Worm (Caenorhabditis elegans) whole organism, L4 larva: ENCODE measurements around the gene F55G7.4.

Source experiments
- F49E8.2 ChIP-seq: sonication (generic microtip); optimal IDR thresholded peaks from 2 replicates; lab custom pipeline; 2016; ENCODE audit warnings: missing compliant biosample characterization, mild to moderate bottlenecking, missing genetic modification characterization, borderline replicate concordance
- T26A8.4 ChIP-seq: fragments of 200-800 bp; sonication (Bioruptor generic); IDR thresholded peaks from 2 replicates; pipeline ENCODE4 v1.3.6; 2022; ENCODE audit warnings: missing genetic modification characterization, missing compliant biosample characterization
- Y105C5A.15 ChIP-seq: fragments of 200-800 bp; sonication (Bioruptor generic); IDR thresholded peaks from 2 replicates; pipeline ENCODE4 v1.3.6; 2022; ENCODE audit warnings: missing genetic modification characterization, missing compliant biosample characterization
- Y75B8A.6 ChIP-seq: fragments of 200-800 bp; sonication (Bioruptor generic); IDR thresholded peaks from 2 replicates; pipeline ENCODE4 v1.3.6; 2022; ENCODE audit warnings: missing genetic modification reagents, missing genetic modification characterization, missing compliant biosample characterization
- ZK337.2 ChIP-seq: fragments of 200-800 bp; sonication (Bioruptor generic); IDR thresholded peaks from 2 replicates; pipeline ENCODE4 v1.3.6; 2022; ENCODE audit warnings: missing genetic modification reagents, missing genetic modification characterization, missing compliant biosample characterization
- ceh-28 ChIP-seq: fragments of 150-350 bp; optimal IDR thresholded peaks from 2 replicates; lab custom pipeline; 2014; ENCODE audit warnings: missing biosample characterization, missing genetic modification reagents, missing genetic modification characterization
- ceh-32 ChIP-seq: sonication (generic microtip); optimal IDR thresholded peaks from 2 replicates; lab custom pipeline; 2016; ENCODE audit warnings: mild to moderate bottlenecking, missing genetic modification characterization, missing compliant biosample characterization; ENCODE audit not compliant: poor library complexity
- ceh-44 ChIP-seq: fragments of 200-800 bp; sonication (Bioruptor generic); IDR thresholded peaks from 2 replicates; pipeline ENCODE4 v1.3.6; 2022; ENCODE audit warnings: missing genetic modification reagents, missing genetic modification characterization, missing compliant biosample characterization
- ceh-82 ChIP-seq: sonication (generic microtip); optimal IDR thresholded peaks from 2 replicates; lab custom pipeline; 2017; ENCODE audit warnings: missing biosample characterization, missing genetic modification characterization
- ctbp-1 ChIP-seq: fragments of 200-800 bp; sonication (Bioruptor generic); IDR thresholded peaks from 2 replicates; pipeline ENCODE4 v1.3.6; 2022; ENCODE audit warnings: missing genetic modification reagents, missing genetic modification characterization, missing compliant biosample characterization
- daf-16 ChIP-seq, 3 experiments: sonication (generic microtip); optimal IDR thresholded peaks; 2 replicates each; lab custom pipeline; 2016 to 2017; ENCODE audit warnings: missing genetic modification characterization in 3 of 3, missing genetic modification reagents in 3 of 3, mild to moderate bottlenecking in 2 of 3, missing compliant biosample characterization in 2 of 3, missing biosample characterization in 1 of 3, moderate library complexity in 1 of 3
- daf-8 ChIP-seq: fragments of 200-800 bp; sonication (Bioruptor generic); IDR thresholded peaks from 2 replicates; pipeline ENCODE4 v1.3.6; 2022; ENCODE audit warnings: missing genetic modification characterization, missing compliant biosample characterization
- dmd-6 ChIP-seq: fragments of 200-800 bp; sonication (Bioruptor generic); IDR thresholded peaks from 2 replicates; pipeline ENCODE4 v1.3.6; 2022; ENCODE audit warnings: missing genetic modification reagents, missing genetic modification characterization, missing compliant biosample characterization
- egl-27 ChIP-seq: sonication (generic microtip); optimal IDR thresholded peaks from 3 replicates; lab custom pipeline; 2017; ENCODE audit warnings: missing biosample characterization, missing genetic modification reagents, missing genetic modification characterization
- egl-43 ChIP-seq: fragments of 200-800 bp; sonication (Bioruptor generic); IDR thresholded peaks from 2 replicates; pipeline ENCODE4 v1.3.6; 2022; ENCODE audit warnings: missing genetic modification reagents, missing genetic modification characterization, missing compliant biosample characterization
- fkh-10 ChIP-seq: fragments of 150-350 bp; optimal IDR thresholded peaks from 2 replicates; lab custom pipeline; 2014; ENCODE audit warnings: missing biosample characterization, missing genetic modification reagents, missing genetic modification characterization
- hif-1 ChIP-seq, 2 experiments: sonication (generic microtip); optimal IDR thresholded peaks; 2 replicates each; lab custom pipeline; 2016 to 2017; ENCODE audit warnings: missing compliant biosample characterization in 2 of 2, missing genetic modification characterization in 2 of 2, missing genetic modification reagents in 2 of 2, missing genotype in 2 of 2, mild to moderate bottlenecking in 1 of 2
- hlh-11 ChIP-seq: fragments of 200-800 bp; sonication (Bioruptor generic); optimal IDR thresholded peaks from 2 replicates; lab custom pipeline; 2018; ENCODE audit warnings: mild to moderate bottlenecking, missing genetic modification characterization, missing compliant biosample characterization
- hlh-30 ChIP-seq: sonication (generic microtip); optimal IDR thresholded peaks from 2 replicates; lab custom pipeline; 2017; ENCODE audit warnings: antibody characterized with exemption, mild to moderate bottlenecking, missing genetic modification characterization, missing compliant biosample characterization; ENCODE audit not compliant: insufficient read depth
- hmg-1.1 ChIP-seq: fragments of 200-800 bp; sonication (Bioruptor generic); IDR thresholded peaks from 2 replicates; pipeline ENCODE4 v1.3.6; 2022; ENCODE audit warnings: missing genetic modification reagents, missing genetic modification characterization, missing compliant biosample characterization
- jun-1 ChIP-seq: fragments of 150-350 bp; optimal IDR thresholded peaks from 2 replicates; lab custom pipeline; 2014; ENCODE audit warnings: missing biosample characterization, missing genetic modification reagents, missing genetic modification characterization
- lim-7 ChIP-seq: fragments of 200-800 bp; sonication (Bioruptor generic); IDR thresholded peaks from 2 replicates; pipeline ENCODE4 v1.3.6; 2022; ENCODE audit warnings: missing genetic modification characterization, missing compliant biosample characterization
- lin-13 ChIP-seq: fragments of 150-350 bp; optimal IDR thresholded peaks from 2 replicates; lab custom pipeline; 2014; ENCODE audit warnings: missing biosample characterization, missing genetic modification reagents, missing genetic modification characterization
- lin-29 ChIP-seq: fragments of 200-800 bp; sonication (Bioruptor generic); IDR thresholded peaks from 2 replicates; pipeline ENCODE4 v1.3.6; 2022; ENCODE audit warnings: missing genetic modification reagents, missing genetic modification characterization, missing compliant biosample characterization
- lir-3 ChIP-seq: sonication (generic microtip); optimal IDR thresholded peaks from 2 replicates; lab custom pipeline; 2016; ENCODE audit warnings: mild to moderate bottlenecking, missing genetic modification characterization, missing compliant biosample characterization
- lsy-2 ChIP-seq, 2 experiments: fragments of 150-350 bp in 1 of 2; sonication (generic microtip) in 1 of 2; optimal IDR thresholded peaks; 2 replicates each; lab custom pipeline; 2014 to 2017; ENCODE audit warnings: missing biosample characterization in 2 of 2, missing genetic modification characterization in 2 of 2
- madf-5 ChIP-seq, 2 experiments: fragments of 200-800 bp; sonication (Bioruptor generic); IDR thresholded peaks; 2 replicates each; pipeline ENCODE4 v1.3.6; 2022; ENCODE audit warnings: missing compliant biosample characterization in 2 of 2, missing genetic modification characterization in 2 of 2
- madf-9 ChIP-seq: fragments of 200-800 bp; sonication (Bioruptor generic); conservative IDR thresholded peaks from 2 replicates; pipeline ENCODE4 v1.3.6; 2022; ENCODE audit warnings: missing genetic modification reagents, missing genetic modification characterization, missing compliant biosample characterization
- mdt-29 ChIP-seq: fragments of 200-800 bp; sonication (Bioruptor generic); IDR thresholded peaks from 2 replicates; pipeline ENCODE4 v1.3.6; 2022; ENCODE audit warnings: missing genetic modification reagents, missing genetic modification characterization, missing compliant biosample characterization
- mxl-2 ChIP-seq: fragments of 200-800 bp; sonication (Bioruptor generic); conservative IDR thresholded peaks from 2 replicates; pipeline ENCODE4 v1.3.6; 2022; ENCODE audit warnings: missing genetic modification reagents, missing genetic modification characterization, missing compliant biosample characterization
- mxl-3 ChIP-seq: fragments of 200-800 bp; sonication (Bioruptor generic); optimal IDR thresholded peaks from 2 replicates; lab custom pipeline; 2018; ENCODE audit warnings: mild to moderate bottlenecking, missing genetic modification characterization, missing compliant biosample characterization
- nhr-10 ChIP-seq: fragments of 150-350 bp; optimal IDR thresholded peaks from 2 replicates; lab custom pipeline; 2014; ENCODE audit warnings: missing biosample characterization, missing genetic modification characterization
- nhr-11 ChIP-seq: fragments of 150-350 bp; optimal IDR thresholded peaks from 2 replicates; lab custom pipeline; 2014; ENCODE audit warnings: missing biosample characterization, missing genetic modification characterization
- nhr-111 ChIP-seq: fragments of 200-800 bp; sonication (Bioruptor generic); optimal IDR thresholded peaks from 2 replicates; lab custom pipeline; 2018; ENCODE audit warnings: mild to moderate bottlenecking, missing genetic modification characterization, missing compliant biosample characterization
- nhr-28 ChIP-seq: fragments of 150-350 bp; optimal IDR thresholded peaks from 2 replicates; lab custom pipeline; 2014; ENCODE audit warnings: missing biosample characterization, missing genetic modification characterization
- nhr-42 ChIP-seq: fragments of 200-800 bp; sonication (Bioruptor generic); IDR thresholded peaks from 2 replicates; pipeline ENCODE4 v1.3.6; 2022; ENCODE audit warnings: missing genetic modification characterization, missing compliant biosample characterization
- nhr-6 ChIP-seq: fragments of 150-350 bp; optimal IDR thresholded peaks from 2 replicates; lab custom pipeline; 2014; ENCODE audit warnings: missing biosample characterization, missing genetic modification characterization
- php-3 ChIP-seq: fragments of 200-800 bp; sonication (Bioruptor generic); IDR thresholded peaks from 2 replicates; pipeline ENCODE4 v1.3.6; 2022; ENCODE audit warnings: missing genetic modification reagents, missing genetic modification characterization, missing compliant biosample characterization
- set-16 ChIP-seq: fragments of 200-800 bp; sonication (Bioruptor generic); IDR thresholded peaks from 2 replicates; pipeline ENCODE4 v1.3.6; 2022; ENCODE audit warnings: missing genetic modification reagents, missing genetic modification characterization, missing compliant biosample characterization
- snpc-4 ChIP-seq: fragments of 150-350 bp; optimal IDR thresholded peaks from 2 replicates; lab custom pipeline; 2014; ENCODE audit warnings: missing biosample characterization, missing genetic modification characterization
- tag-97 ChIP-seq: fragments of 200-800 bp; sonication (Bioruptor generic); IDR thresholded peaks from 2 replicates; pipeline ENCODE4 v1.3.6; 2022; ENCODE audit warnings: missing genetic modification characterization, missing compliant biosample characterization
- unc-130 ChIP-seq: sonication (generic microtip); optimal IDR thresholded peaks from 2 replicates; lab custom pipeline; 2016; ENCODE audit warnings: missing genetic modification reagents, missing genetic modification characterization, missing compliant biosample characterization
- unc-39 ChIP-seq: sonication (generic microtip); optimal IDR thresholded peaks from 2 replicates; lab custom pipeline; 2017; ENCODE audit warnings: missing biosample characterization, missing genetic modification characterization
- unc-62 ChIP-seq, 3 experiments: fragments of 150-350 bp in 1 of 3; sonication (generic microtip); optimal IDR thresholded peaks in 2 of 3; peaks in 1 of 3; 1 replicate in 1 of 3; 2 replicates in 2 of 3; lab custom pipeline; 2014 to 2017; ENCODE audit warnings: missing biosample characterization in 3 of 3, missing genetic modification characterization in 3 of 3, missing genetic modification reagents in 3 of 3, missing genotype in 1 of 3
- zfp-2 ChIP-seq: sonication (generic microtip); optimal IDR thresholded peaks from 2 replicates; lab custom pipeline; 2016; ENCODE audit warnings: mild to moderate bottlenecking, missing genetic modification characterization, missing compliant biosample characterization
- zfp-3 ChIP-seq: fragments of 200-800 bp; sonication (Bioruptor generic); conservative IDR thresholded peaks from 2 replicates; pipeline ENCODE4 v1.3.6; 2022; ENCODE audit warnings: missing genetic modification reagents, missing genetic modification characterization, missing compliant biosample characterization
- ztf-7 ChIP-seq: fragments of 150-350 bp; optimal IDR thresholded peaks from 2 replicates; lab custom pipeline; 2014; ENCODE audit warnings: missing biosample characterization, missing genetic modification characterization

Gene F55G7.4

DNA sequence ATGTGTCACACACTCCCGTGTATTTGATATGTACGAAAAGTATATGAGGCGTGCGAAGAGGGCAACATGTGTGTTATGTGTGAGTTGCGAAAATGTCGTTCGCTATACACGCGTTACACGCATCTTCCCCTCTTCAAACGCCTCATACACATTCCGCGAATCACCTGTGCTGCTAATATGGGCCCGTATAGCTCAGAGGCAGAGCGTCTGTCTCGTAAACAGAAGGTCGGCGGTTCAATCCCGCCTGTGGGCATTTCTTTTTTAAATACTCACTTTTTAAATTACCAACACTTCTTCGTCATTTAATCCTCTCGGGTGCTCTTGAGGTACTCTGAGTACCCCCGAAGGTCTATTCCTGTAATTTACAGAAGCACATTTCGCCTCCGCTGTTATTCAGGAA lies 5.9 kb downstream of the F55G7.4 start (continued):
- TF ChIP-seq Y105C5A.15 (GFP tag; lab: Robert Waterston, UW), result no peak
- TF ChIP-seq egl-43 (GFP tag; lab: Robert Waterston, UW), result no peak; the same call in 1 of the 2 replicates
- peak; percentile 7 for TF ChIP-seq lir-3 (tag; lab: Kevin White, UChicago)
- peak in 1 of 2 experiments; percentile 41 for TF ChIP-seq daf-16 (GFP tag; optimal IDR thresholded peaks at IDR 0.05; lab: Kevin White, UChicago)
- TF ChIP-seq daf-16 (tag; optimal IDR thresholded peaks at IDR 0.05; lab: Kevin White, UChicago), result peak; percentile 41
- no peak for TF ChIP-seq jun-1
- no peak for TF ChIP-seq nhr-111 (GFP tag; lab: Kevin White, UChicago)
- no peak for TF ChIP-seq lsy-2 (tag; optimal IDR thresholded peaks at IDR 0.05; lab: Kevin White, UChicago)
- no peak for TF ChIP-seq mxl-2 (GFP tag; lab: Robert Waterston, UW)
- TF ChIP-seq ceh-44, result 0 out of 2 replicates have a peak, but pooled peaks have one; percentile 49
- TF ChIP-seq lin-29 (GFP tag; lab: Robert Waterston, UW), result no peak
- TF ChIP-seq daf-8, result no peak
- no peak for TF ChIP-seq php-3 (GFP tag; lab: Robert Waterston, UW)
- no peak for TF ChIP-seq mxl-3 (GFP tag; lab: Kevin White, UChicago)
- no peak for TF ChIP-seq nhr-11
- no peak for TF ChIP-seq unc-130 (GFP tag; lab: Kevin White, UChicago)
- TF ChIP-seq nhr-28 (tag; lab: Kevin White, UChicago), result no peak
- no peak for TF ChIP-seq mdt-29 (GFP tag; lab: Robert Waterston, UW)
- no peak for TF ChIP-seq madf-5 (GFP tag; IDR thresholded peaks at IDR 0.05; lab: Robert Waterston, UW)

DNA sequence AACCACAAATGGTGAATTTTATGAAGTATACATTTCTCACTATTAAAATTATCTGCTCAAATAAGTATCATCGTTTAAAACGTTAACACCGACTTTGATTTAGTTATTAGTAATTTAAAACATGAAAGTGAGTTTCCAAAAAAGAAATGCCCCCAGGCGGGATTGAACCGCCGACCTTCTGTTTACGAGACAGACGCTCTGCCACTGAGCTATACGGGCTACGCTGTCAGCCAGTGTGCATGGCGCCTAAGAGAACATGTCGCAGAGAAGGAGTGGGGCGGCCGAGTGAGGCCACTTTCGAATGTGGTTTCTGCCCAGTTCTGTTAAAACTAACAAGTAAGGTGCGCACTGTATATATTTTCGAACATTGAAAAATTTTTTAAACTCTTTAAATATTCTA lies 7.2 kb downstream of the F55G7.4 start:
- peak; percentile 27 for TF ChIP-seq lin-13 (GFP tag; lab: Kevin White, UChicago)
- 0 out of 2 replicates have a peak, but pooled peaks have one; percentile 60 for TF ChIP-seq daf-8
- TF ChIP-seq zfp-2, result peak; percentile 40
- TF ChIP-seq tag-97 (GFP tag; lab: Robert Waterston, UW), result no peak
- TF ChIP-seq ceh-32 (tag; lab: Kevin White, UChicago), result no peak
- peak; percentile 55 for TF ChIP-seq set-16 (GFP tag; lab: Robert Waterston, UW)
- peak; percentile 86 for TF ChIP-seq nhr-42 (GFP tag; lab: Robert Waterston, UW)
- no peak for TF ChIP-seq nhr-11
- TF ChIP-seq hif-1 (tag; optimal IDR thresholded peaks at IDR 0.05; lab: Kevin White, UChicago), result peak in 1 of 2 experiments; percentile 2
- TF ChIP-seq Y75B8A.6 (GFP tag; lab: Robert Waterston, UW), result 0 out of 2 replicates have a peak, but pooled peaks have one; percentile 12
- TF ChIP-seq egl-27 (tag; lab: Kevin White, UChicago), result no peak
- no peak for TF ChIP-seq ceh-82 (tag; lab: Kevin White, UChicago)
- TF ChIP-seq dmd-6 (GFP tag; lab: Robert Waterston, UW), result peak; percentile 66; the same call in 1 of the 2 replicates
- peak; percentile 46 for TF ChIP-seq hlh-30 (tag; lab: Kevin White, UChicago)
- TF ChIP-seq lsy-2 (tag; optimal IDR thresholded peaks at IDR 0.05; lab: Kevin White, UChicago), result no peak
- no peak for TF ChIP-seq fkh-10
- no peak for TF ChIP-seq T26A8.4
- no peak for TF ChIP-seq nhr-111 (GFP tag; lab: Kevin White, UChicago)
- peak; percentile 85 for TF ChIP-seq lim-7 (GFP tag; lab: Robert Waterston, UW)
- TF ChIP-seq ZK337.2 (GFP tag; lab: Robert Waterston, UW), result peak; percentile 43; the same call in 1 of the 2 replicates
- no peak for TF ChIP-seq ceh-28
- peak; percentile 94 for TF ChIP-seq egl-43 (GFP tag; lab: Robert Waterston, UW)
- no peak for TF ChIP-seq nhr-10
- TF ChIP-seq jun-1, result peak; percentile 7
- TF ChIP-seq ctbp-1 (GFP tag; lab: Robert Waterston, UW), result peak; percentile 74
- no peak for TF ChIP-seq zfp-3
- peak; percentile 59 for TF ChIP-seq F49E8.2 (tag; lab: Kevin White, UChicago)
- TF ChIP-seq unc-39, result no peak
- peak; percentile 31 for TF ChIP-seq ztf-7 (tag; lab: Kevin White, UChicago)
- TF ChIP-seq php-3 (GFP tag; lab: Robert Waterston, UW), result peak; percentile 63; the same call in 1 of the 2 replicates
- TF ChIP-seq daf-16 (GFP tag; optimal IDR thresholded peaks at IDR 0.05; lab: Kevin White, UChicago), result peak; percentile 55 to 85
- TF ChIP-seq daf-16 (tag; optimal IDR thresholded peaks at IDR 0.05; lab: Kevin White, UChicago), result peak; percentile 78
- TF ChIP-seq unc-62 (GFP tag; optimal IDR thresholded peaks at IDR 0.05 in 1 of 2; lab: Kevin White, UChicago), result no peak
- no peak for TF ChIP-seq unc-62 (tag; optimal IDR thresholded peaks at IDR 0.05; lab: Kevin White, UChicago)
- peak; percentile 29 for TF ChIP-seq nhr-6 (tag; lab: Kevin White, UChicago)
- peak; percentile 44 for TF ChIP-seq hlh-11
- TF ChIP-seq hmg-1.1 (GFP tag; lab: Robert Waterston, UW), result peak; percentile 92
- TF ChIP-seq snpc-4, result no peak
- peak; percentile 79 for TF ChIP-seq madf-9 (GFP tag; lab: Robert Waterston, UW)
